Worm (Caenorhabditis elegans): ENCODE measurements around the gene col-145.
A peak's percentile ranks its signal among the peaks of the same experiment; 100 is the strongest.

DNA sequence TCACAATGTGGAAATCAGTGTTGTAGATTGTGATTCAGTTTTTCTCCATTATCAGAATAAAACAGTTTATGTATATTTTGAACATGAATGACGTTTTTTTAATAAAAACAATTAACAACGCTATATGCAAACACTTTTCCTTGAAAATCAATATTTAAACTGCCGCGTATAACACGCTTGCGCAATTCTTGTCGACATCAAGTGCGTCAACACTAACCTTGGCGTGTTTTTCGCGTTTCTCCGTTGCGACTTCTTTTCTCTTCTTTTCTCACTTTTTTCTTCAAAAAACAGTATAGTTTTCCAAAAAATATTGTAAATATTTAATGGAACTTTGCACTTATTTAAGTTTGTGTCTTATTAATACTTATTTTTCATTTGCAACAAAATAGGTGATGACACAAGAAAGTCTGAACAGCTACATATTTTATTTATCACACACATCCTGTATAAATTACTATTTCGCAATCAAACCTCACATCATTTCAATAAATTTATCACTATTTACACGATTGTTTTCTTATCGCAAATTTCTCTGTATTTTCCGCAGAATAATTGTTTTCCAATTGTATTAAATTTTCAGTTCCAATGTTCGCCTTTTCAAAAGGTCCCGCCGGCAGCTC lies 12.5 kb upstream of the col-145 start, which contains the start of gene spas-1:
- no peak for TF ChIP-seq egl-27 (tag; optimal IDR thresholded peaks at IDR 0.05)
- TF ChIP-seq unc-86 (tag; optimal IDR thresholded peaks at IDR 0.05), result peak; percentile 88
- TF ChIP-seq C16A3.4 (tag; optimal IDR thresholded peaks at IDR 0.05), result peak; percentile 91
- TF ChIP-seq lin-15B (tag; optimal IDR thresholded peaks at IDR 0.05), result peak; percentile 78
- TF ChIP-seq snpc-4 (tag; optimal IDR thresholded peaks at IDR 0.05), result peak; percentile 91
- no peak for TF ChIP-seq nhr-76 (tag; optimal IDR thresholded peaks at IDR 0.05)
- TF ChIP-seq nhr-12 (tag; optimal IDR thresholded peaks at IDR 0.05), result no peak
- TF ChIP-seq nhr-11 (tag; optimal IDR thresholded peaks at IDR 0.05), result peak; percentile 84
- peak; percentile 98 to 99 for TF ChIP-seq lin-35 (GFP tag; optimal IDR thresholded peaks at IDR 0.05)
- TF ChIP-seq zag-1 (tag; optimal IDR thresholded peaks at IDR 0.05), result no peak
- TF ChIP-seq blmp-1 (tag; optimal IDR thresholded peaks at IDR 0.05), result peak; percentile 90
